Fruit fly (Drosophila melanogaster) whole organism, embryonic: ENCODE measurements around the gene Stim.
A peak's percentile ranks its signal among the peaks of the same experiment; 100 is the strongest.

ENCODE experiments used
- Adf1 ChIP-seq: fragments of 200-800 bp; sonication (Bioruptor generic); IDR thresholded peaks from 2 replicates; pipeline ENCODE4 v1.3.6; 2022; ENCODE audit warnings: missing biosample characterization, missing genetic modification characterization
- Atf6 ChIP-seq: fragments of 200-800 bp; sonication (Bioruptor generic); IDR thresholded peaks from 2 replicates; pipeline ENCODE4 v1.3.6; 2022; ENCODE audit warnings: missing biosample characterization, missing genetic modification characterization
- CG10431 ChIP-seq: fragments of 200-800 bp; sonication (Bioruptor generic); optimal IDR thresholded peaks from 3 replicates; lab custom pipeline; 2018; ENCODE audit warnings: missing biosample characterization, mild to moderate bottlenecking, missing genetic modification characterization
- CG10959 ChIP-seq: fragments of 200-800 bp; sonication (Bioruptor generic); IDR thresholded peaks from 2 replicates; pipeline ENCODE4 v1.3.6; 2022; ENCODE audit warnings: missing biosample characterization, missing genetic modification characterization
- CG11085 ChIP-seq: fragments of 200-800 bp; sonication (Bioruptor generic); IDR thresholded peaks from 2 replicates; pipeline ENCODE4 v1.3.6; 2022; ENCODE audit warnings: missing biosample characterization, missing genetic modification characterization
- CG17186 ChIP-seq: fragments of 200-800 bp; sonication (Bioruptor generic); optimal IDR thresholded peaks from 3 replicates; lab custom pipeline; 2017; ENCODE audit warnings: missing biosample characterization, missing genetic modification reagents, missing genetic modification characterization
- CG1832 ChIP-seq: fragments of 200-800 bp; sonication (Bioruptor generic); optimal IDR thresholded peaks from 2 replicates; lab custom pipeline; 2017; ENCODE audit warnings: missing biosample characterization, mild to moderate bottlenecking, missing genetic modification characterization, inconsistent platforms
- CG2129 ChIP-seq: fragments of 200-800 bp; sonication (Bioruptor generic); IDR thresholded peaks from 2 replicates; pipeline ENCODE4 v1.3.6; 2022; ENCODE audit warnings: missing biosample characterization, missing genetic modification characterization; ENCODE audit not compliant: partially characterized antibody
- CG32767 ChIP-seq: fragments of 200-800 bp; sonication (Bioruptor generic); IDR thresholded peaks from 2 replicates; pipeline ENCODE4 v1.3.6; 2022; ENCODE audit warnings: missing biosample characterization, missing genetic modification characterization
- CG33557 ChIP-seq: fragments of 200-800 bp; sonication (Bioruptor generic); optimal IDR thresholded peaks from 2 replicates; lab custom pipeline; 2019; ENCODE audit warnings: missing biosample characterization, mild to moderate bottlenecking, missing genetic modification characterization, moderate library complexity
- CG34422 ChIP-seq: fragments of 200-800 bp; sonication (Bioruptor generic); IDR thresholded peaks from 3 replicates; pipeline ENCODE4 v1.3.6; 2022; ENCODE audit warnings: missing biosample characterization, missing genetic modification characterization
- CG43689 ChIP-seq: fragments of 200-800 bp; sonication (Bioruptor generic); IDR thresholded peaks from 2 replicates; pipeline ENCODE4 v1.3.6; 2022; ENCODE audit warnings: missing biosample characterization, missing genetic modification characterization
- CG4707 ChIP-seq: fragments of 200-800 bp; sonication (Bioruptor generic); optimal IDR thresholded peaks from 2 replicates; lab custom pipeline; 2018; ENCODE audit warnings: missing biosample characterization, mild to moderate bottlenecking, missing genetic modification characterization, moderate library complexity
- CG5180 ChIP-seq: fragments of 200-800 bp; sonication (Bioruptor generic); optimal IDR thresholded peaks from 3 replicates; lab custom pipeline; 2017; ENCODE audit warnings: missing biosample characterization, missing genetic modification characterization, mild to moderate bottlenecking, moderate library complexity, missing genetic modification reagents
- CG5953 ChIP-seq: fragments of 200-800 bp; sonication (Bioruptor generic); IDR thresholded peaks from 2 replicates; pipeline ENCODE4 v1.3.6; 2022; ENCODE audit warnings: missing biosample characterization, missing genetic modification characterization
- CG6765 ChIP-seq: fragments of 200-800 bp; sonication (Bioruptor generic); optimal IDR thresholded peaks from 3 replicates; lab custom pipeline; 2017; ENCODE audit warnings: missing biosample characterization, mild to moderate bottlenecking, missing genetic modification characterization
- CG7372 ChIP-seq: fragments of 200-800 bp; sonication (Bioruptor generic); IDR thresholded peaks from 2 replicates; pipeline ENCODE4 v1.3.6; 2022; ENCODE audit warnings: missing biosample characterization, missing genetic modification characterization
- CG7786 ChIP-seq: fragments of 200-800 bp; sonication (Bioruptor generic); optimal IDR thresholded peaks from 2 replicates; lab custom pipeline; 2016; ENCODE audit warnings: missing biosample characterization, missing genetic modification characterization
- CG8281 ChIP-seq: fragments of 200-800 bp; sonication (Bioruptor generic); optimal IDR thresholded peaks from 2 replicates; lab custom pipeline; 2018; ENCODE audit warnings: missing biosample characterization, mild to moderate bottlenecking, missing genetic modification characterization, moderate library complexity
- CG8924 ChIP-seq: fragments of 200-800 bp; optimal IDR thresholded peaks from 3 replicates; lab custom pipeline; 2019; ENCODE audit warnings: missing biosample characterization, mild to moderate bottlenecking, missing genetic modification characterization, moderate library complexity
- CG8944 ChIP-seq: fragments of 200-800 bp; sonication (Bioruptor generic); optimal IDR thresholded peaks from 3 replicates; lab custom pipeline; 2016; ENCODE audit warnings: missing biosample characterization, missing genetic modification characterization
- CG9797 ChIP-seq: fragments of 200-800 bp; sonication (Bioruptor generic); optimal IDR thresholded peaks from 3 replicates; lab custom pipeline; 2018; ENCODE audit warnings: missing biosample characterization, mild to moderate bottlenecking, missing genetic modification characterization
- CG9932 ChIP-seq: fragments of 200-800 bp; sonication (Bioruptor generic); IDR thresholded peaks from 2 replicates; pipeline ENCODE4 v1.3.6; 2022; ENCODE audit warnings: missing biosample characterization, missing genetic modification characterization
- Dref ChIP-seq: fragments of 200-800 bp; sonication (Bioruptor generic); IDR thresholded peaks from 2 replicates; pipeline ENCODE4 v1.3.6; 2022; ENCODE audit warnings: missing biosample characterization, missing genetic modification characterization
- Ets65A ChIP-seq: fragments of 200-800 bp; sonication (Bioruptor generic); peaks from one replicate; lab custom pipeline; 2016; ENCODE audit warnings: missing biosample characterization, missing genetic modification characterization
- Fer3 ChIP-seq: fragments of 200-800 bp; sonication (Bioruptor generic); optimal IDR thresholded peaks from 2 replicates; lab custom pipeline; 2018; ENCODE audit warnings: missing biosample characterization, mild to moderate bottlenecking, missing genetic modification characterization, moderate library complexity
- Jarid2 ChIP-seq: fragments of 200-800 bp; sonication (Bioruptor generic); optimal IDR thresholded peaks from 3 replicates; lab custom pipeline; 2017; ENCODE audit warnings: mild to moderate bottlenecking, missing biosample characterization, missing genetic modification reagents, missing genetic modification characterization
- Med ChIP-seq: fragments of 200-800 bp; sonication (Bioruptor generic); peaks from one replicate; lab custom pipeline; 2016; ENCODE audit warnings: missing biosample characterization, missing genetic modification characterization, mild to moderate bottlenecking, inconsistent platforms, moderate library complexity
- Meics ChIP-seq: fragments of 200-800 bp; sonication (Bioruptor generic); optimal IDR thresholded peaks from 2 replicates; lab custom pipeline; 2017; ENCODE audit warnings: missing biosample characterization, mild to moderate bottlenecking, missing genetic modification characterization
- Sry-δ ChIP-seq: fragments of 200-800 bp; sonication (Bioruptor generic); optimal IDR thresholded peaks from 2 replicates; lab custom pipeline; 2016; ENCODE audit warnings: missing biosample characterization, missing genetic modification characterization
- Trl ChIP-seq, 3 experiments: fragments of >200 bp in 2 of 3; fragments of 200-800 bp in 1 of 3; sonication (Bioruptor generic) in 1 of 3; optimal IDR thresholded peaks; 2 replicates in 1 of 3; 3 replicates in 2 of 3; lab custom pipeline; 2016 to 2017; ENCODE audit warnings: missing biosample characterization in 1 of 3, missing genetic modification characterization in 1 of 3
- Xbp1 ChIP-seq: fragments of 200-800 bp; sonication (Bioruptor generic); optimal IDR thresholded peaks from 3 replicates; lab custom pipeline; 2016; ENCODE audit warnings: missing biosample characterization, mild to moderate bottlenecking, missing genetic modification characterization
- bowl ChIP-seq: fragments of 200-800 bp; sonication (Bioruptor generic); IDR thresholded peaks from 2 replicates; pipeline ENCODE4 v1.3.6; 2022; ENCODE audit warnings: missing biosample characterization, missing genetic modification characterization
- bsh ChIP-seq, 2 experiments: fragments of 200-800 bp; sonication (Bioruptor generic); optimal IDR thresholded peaks; 2 replicates each; lab custom pipeline; 2017 to 2018; ENCODE audit warnings: mild to moderate bottlenecking in 2 of 2, missing biosample characterization in 2 of 2, missing genetic modification characterization in 2 of 2, moderate library complexity in 1 of 2
- cas ChIP-seq: fragments of 200-800 bp; sonication (Bioruptor generic); IDR thresholded peaks from 2 replicates; pipeline ENCODE4 v1.3.6; 2022; ENCODE audit warnings: missing biosample characterization, missing genetic modification characterization
- cato ChIP-seq: fragments of 200-800 bp; sonication (Bioruptor generic); optimal IDR thresholded peaks from 2 replicates; lab custom pipeline; 2016; ENCODE audit warnings: missing biosample characterization, missing genetic modification characterization, borderline replicate concordance
- chinmo ChIP-seq: fragments of 200-800 bp; sonication (Bioruptor generic); IDR thresholded peaks from 4 replicates; pipeline ENCODE4 v1.3.6; 2022; ENCODE audit warnings: missing biosample characterization, missing genetic modification characterization; ENCODE audit not compliant: partially characterized antibody
- crc ChIP-seq: fragments of 200-800 bp; sonication (Bioruptor generic); optimal IDR thresholded peaks from 2 replicates; lab custom pipeline; 2016; ENCODE audit warnings: missing biosample characterization, missing genetic modification characterization
- disco-r ChIP-seq: fragments of 200-800 bp; sonication (Bioruptor generic); optimal IDR thresholded peaks from 2 replicates; lab custom pipeline; 2016; ENCODE audit warnings: missing biosample characterization, missing genetic modification characterization
- inv ChIP-seq: fragments of 200-800 bp; sonication (Bioruptor generic); IDR thresholded peaks from 2 replicates; pipeline ENCODE4 v1.3.6; 2022; ENCODE audit warnings: missing biosample characterization, missing genetic modification characterization; ENCODE audit not compliant: partially characterized antibody
- lbe ChIP-seq: fragments of 200-800 bp; sonication (Bioruptor generic); optimal IDR thresholded peaks from 2 replicates; lab custom pipeline; 2016; ENCODE audit warnings: missing biosample characterization, mild to moderate bottlenecking, missing genetic modification characterization
- nau ChIP-seq: fragments of 200-800 bp; sonication (Bioruptor generic); optimal IDR thresholded peaks from 3 replicates; lab custom pipeline; 2017; ENCODE audit warnings: missing biosample characterization, mild to moderate bottlenecking, missing genetic modification characterization, missing genetic modification reagents
- peb ChIP-seq: fragments of 200-800 bp; sonication (Bioruptor generic); IDR thresholded peaks from 2 replicates; pipeline ENCODE4 v1.3.6; 2022; ENCODE audit warnings: missing biosample characterization, missing genetic modification characterization
- scrt ChIP-seq: fragments of 200-800 bp; sonication (Bioruptor generic); optimal IDR thresholded peaks from 2 replicates; lab custom pipeline; 2018; ENCODE audit warnings: missing biosample characterization, mild to moderate bottlenecking, missing genetic modification characterization, moderate library complexity
- so ChIP-seq: fragments of 200-800 bp; sonication (Bioruptor generic); IDR thresholded peaks from 3 replicates; pipeline ENCODE4 v1.3.6; 2022; ENCODE audit warnings: missing biosample characterization, missing genetic modification characterization
- sr ChIP-seq: fragments of 200-800 bp; sonication (Bioruptor generic); IDR thresholded peaks from 3 replicates; pipeline ENCODE4 v1.3.6; 2022; ENCODE audit warnings: missing biosample characterization, missing genetic modification characterization
- trem ChIP-seq: fragments of 200-800 bp; optimal IDR thresholded peaks from 3 replicates; lab custom pipeline; 2019; ENCODE audit warnings: missing biosample characterization, mild to moderate bottlenecking, missing genetic modification characterization, moderate library complexity
- unpg ChIP-seq: fragments of 200-800 bp; sonication (Bioruptor generic); optimal IDR thresholded peaks from 3 replicates; lab custom pipeline; 2018; ENCODE audit warnings: missing biosample characterization, mild to moderate bottlenecking, missing genetic modification characterization, moderate library complexity
- wdn ChIP-seq: fragments of 200-800 bp; sonication (Bioruptor generic); IDR thresholded peaks from 2 replicates; pipeline ENCODE4 v1.3.6; 2022; ENCODE audit warnings: missing biosample characterization, missing genetic modification characterization

The Stim gene

DNA sequence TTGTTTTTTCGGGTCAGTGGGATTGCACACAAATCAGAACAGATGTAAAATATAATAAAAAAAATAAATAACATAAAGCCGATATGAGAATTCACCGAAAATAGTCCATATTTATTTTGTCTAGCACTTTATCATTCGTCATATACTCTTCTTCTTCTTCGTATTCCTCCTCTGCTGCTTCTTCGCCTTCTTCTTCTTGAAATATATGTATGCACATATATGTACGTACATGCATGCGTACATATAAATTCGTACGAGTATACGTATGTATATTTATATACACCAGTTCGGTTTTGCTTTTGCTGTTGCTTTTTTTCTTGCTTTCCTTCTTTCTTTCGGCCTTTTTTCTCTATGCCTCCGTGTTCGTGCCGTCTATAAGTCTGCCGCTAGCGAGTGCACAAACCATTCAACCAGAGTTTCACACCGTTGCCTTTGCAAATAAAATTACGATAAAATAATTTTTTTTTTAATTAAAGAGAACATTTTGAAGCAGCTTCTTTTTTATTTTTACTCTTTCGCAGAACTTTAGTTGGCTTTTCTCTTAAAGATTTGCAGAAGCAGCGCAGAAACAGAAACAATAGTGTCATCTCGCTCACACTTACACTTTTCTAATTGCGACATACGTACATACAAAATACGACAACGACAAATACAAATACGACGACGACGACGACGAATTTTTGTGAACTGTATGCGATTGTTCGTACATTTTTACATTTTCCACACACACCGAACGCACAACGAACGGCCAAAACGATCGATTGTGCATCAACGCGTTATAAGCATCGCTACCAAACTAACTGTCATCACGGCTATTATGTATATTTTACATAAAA lies 53.6 kb downstream of the Stim start (continued):
- TF ChIP-seq CG9797 (GFP tag; lab: Kevin White, UChicago) (no peak), cato (GFP tag; lab: Kevin White, UChicago) (no peak), CG34422 (GFP tag; lab: Robert Waterston, UW) (peak; percentile 39; the same call in 1 of the 3 replicates), CG43689 (GFP tag; lab: Robert Waterston, UW) (no peak), Adf1 (peak; percentile 16; the same call in 1 of the 2 replicates), trem (tag; lab: Kevin White, UChicago) (peak; percentile 48), wdn (GFP tag; lab: Robert Waterston, UW) (no peak), scrt (no peak), CG6765 (no peak), CG8944 (GFP tag; lab: Kevin White, UChicago) (no peak), bsh (GFP tag; optimal IDR thresholded peaks at IDR 0.05; lab: Kevin White, UChicago) (peak in 1 of 2 experiments; percentile 95), lbe (GFP tag; lab: Kevin White, UChicago) (peak; percentile 47), crc (GFP tag; lab: Kevin White, UChicago) (no peak), Ets65A (GFP tag; lab: Kevin White, UChicago) (peak; percentile 82), CG17186 (GFP tag; lab: Kevin White, UChicago) (no peak), sr (no peak), CG5180 (no peak), Xbp1 (GFP tag; lab: Kevin White, UChicago) (no peak), CG5953 (no peak), CG9932 (no peak), chinmo (GFP tag; lab: Robert Waterston, UW) (peak; percentile 72; the same call in 1 of the 4 replicates), so (peak; percentile 10; the same call in 1 of the 3 replicates), Jarid2 (GFP tag; lab: Kevin White, UChicago) (no peak), nau (GFP tag; lab: Kevin White, UChicago) (no peak), bowl (GFP tag; lab: Robert Waterston, UW) (no peak), peb (GFP tag; lab: Robert Waterston, UW) (no peak), CG8281 (no peak), CG32767 (peak; percentile 48; the same call in 1 of the 2 replicates), Fer3 (tag; lab: Kevin White, UChicago) (no peak), CG10431 (GFP tag; lab: Kevin White, UChicago) (peak; percentile 23), CG7786 (no peak), disco-r (GFP tag; lab: Kevin White, UChicago) (no peak), CG33557 (GFP tag; lab: Kevin White, UChicago) (peak; percentile 30), cas (no peak), CG2129 (no peak), Sry-δ (no peak), Trl (optimal IDR thresholded peaks at IDR 0.05; lab: Kevin White, UChicago) (peak in 1 of 2 experiments; percentile 73), Trl (GFP tag; optimal IDR thresholded peaks at IDR 0.05; lab: Kevin White, UChicago) (no peak), Med (GFP tag; lab: Kevin White, UChicago) (peak; percentile 76), Atf6 (no peak), CG11085 (GFP tag; lab: Robert Waterston, UW) (no peak), inv (GFP tag; lab: Robert Waterston, UW) (no peak), unpg (GFP tag; lab: Kevin White, UChicago) (no peak), Meics (GFP tag; lab: Kevin White, UChicago) (no peak), CG10959 (GFP tag; lab: Robert Waterston, UW) (no peak), CG7372 (GFP tag; lab: Robert Waterston, UW) (no peak), CG1832 (GFP tag; lab: Kevin White, UChicago) (no peak), CG4707 (GFP tag; lab: Kevin White, UChicago) (no peak), CG8924 (tag; lab: Kevin White, UChicago) (peak; percentile 13), Dref (GFP tag; lab: Robert Waterston, UW) (no peak)
